Worm (Caenorhabditis elegans): ENCODE data around the gene pck-1.

- TF ChIP-seq ama-1 (optimal IDR thresholded peaks at IDR 0.05) = no peak
- TF ChIP-seq ama-1 (GFP tag; optimal IDR thresholded peaks at IDR 0.05) = no peak
- no peak for TF ChIP-seq snpc-4 (GFP tag; optimal IDR thresholded peaks at IDR 0.05)
- no peak for TF ChIP-seq snpc-4 (tag; optimal IDR thresholded peaks at IDR 0.05)
- no peak for TF ChIP-seq D2030.7 (GFP tag; IDR thresholded peaks at IDR 0.05)
These were observed 37.2 kb downstream of the pck-1 start for ce11 chrIII:28841-29240.
